Fruit fly (Drosophila melanogaster) whole organism: ENCODE data around the gene CG32036.

Experiments
- Dll ChIP-seq: fragments of >200 bp; optimal IDR thresholded peaks from 2 replicates; lab custom pipeline; 2017
- pan ChIP-seq: fragments of >200 bp; optimal IDR thresholded peaks from 2 replicates; lab custom pipeline; 2017
- psq ChIP-seq: fragments of >200 bp; optimal IDR thresholded peaks from 2 replicates; lab custom pipeline; 2017

DNA sequence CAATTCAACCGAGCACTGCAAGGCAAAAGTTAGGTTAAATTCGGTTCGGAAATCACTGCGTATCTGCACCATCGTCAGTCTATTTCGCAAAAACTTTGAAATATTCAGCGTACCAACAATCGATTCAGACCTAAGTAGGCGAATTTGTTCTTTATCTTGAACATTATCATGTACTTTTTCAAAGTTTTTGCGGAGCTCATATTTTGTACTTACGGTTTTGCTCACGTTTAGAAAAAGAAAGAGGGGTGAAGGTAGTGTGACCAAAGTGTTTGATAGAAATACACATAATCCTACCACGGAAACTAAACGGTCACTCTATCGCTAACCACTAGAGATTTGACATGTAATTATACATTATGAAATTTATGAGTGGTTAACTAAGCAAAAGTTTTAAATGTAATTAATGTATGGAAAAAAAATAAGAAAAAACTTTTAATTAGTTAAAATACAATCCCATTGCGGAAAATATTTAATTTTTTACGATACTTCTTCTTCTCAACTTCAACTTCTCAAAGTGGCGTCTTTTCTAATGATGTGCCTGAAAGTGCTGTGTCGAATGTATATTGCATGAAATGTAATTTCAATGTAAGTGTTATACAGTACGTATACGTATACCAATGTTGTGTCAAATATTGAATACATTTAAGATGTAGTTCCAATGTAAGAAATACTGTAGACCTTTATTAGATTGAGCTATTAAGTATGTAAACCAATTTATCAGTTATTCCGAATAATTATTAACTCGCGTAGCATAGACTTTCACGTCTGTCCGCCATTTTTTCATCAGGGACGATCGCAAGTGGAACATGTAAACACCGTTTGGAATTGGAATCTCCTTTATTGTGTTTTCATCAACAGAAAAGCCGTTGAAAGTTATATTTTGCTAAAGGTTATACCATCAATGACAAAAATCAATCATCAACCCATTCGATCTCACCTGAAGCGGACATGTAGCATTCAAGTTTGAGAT lies 22.5 kb upstream of the CG32036 start, which contains the start of gene RpS9:
- TF ChIP-seq psq (lab: Kevin White, UChicago) (no peak), pan (lab: Kevin White, UChicago) (no peak), Dll (lab: Kevin White, UChicago) (no peak)
